Worm (Caenorhabditis elegans) whole organism, L2 larva: ENCODE results near the gene F23H11.5.

ENCODE experiments used
- F13H6.1 ChIP-seq: sonication (generic microtip); optimal IDR thresholded peaks from 2 replicates; lab custom pipeline; 2016; ENCODE audit warnings: missing genetic modification characterization, missing compliant biosample characterization
- blmp-1 ChIP-seq: sonication (generic microtip); optimal IDR thresholded peaks from 2 replicates; lab custom pipeline; 2017; ENCODE audit warnings: missing genetic modification characterization, mild to moderate bottlenecking, missing compliant biosample characterization, antibody characterized with exemption, moderate library complexity; ENCODE audit not compliant: insufficient read depth
- elt-3 ChIP-seq: sonication (generic microtip); optimal IDR thresholded peaks from 2 replicates; lab custom pipeline; 2017; ENCODE audit warnings: missing biosample characterization, missing genetic modification characterization
- fos-1 ChIP-seq: fragments of 150-350 bp; optimal IDR thresholded peaks from 2 replicates; lab custom pipeline; 2014; ENCODE audit warnings: missing biosample characterization, missing genetic modification characterization
- mdl-1 ChIP-seq, 2 experiments: fragments of 150-350 bp in 1 of 2; sonication (generic microtip) in 1 of 2; optimal IDR thresholded peaks; 2 replicates each; lab custom pipeline; 2017; ENCODE audit warnings: missing biosample characterization in 2 of 2, missing genetic modification characterization in 2 of 2
- nhr-11 ChIP-seq: fragments of 150-350 bp; optimal IDR thresholded peaks from 2 replicates; lab custom pipeline; 2014; ENCODE audit warnings: missing biosample characterization, missing genetic modification characterization
- nhr-12 ChIP-seq: fragments of 150-350 bp; optimal IDR thresholded peaks from 2 replicates; lab custom pipeline; 2014; ENCODE audit warnings: missing biosample characterization, missing genetic modification characterization
- nhr-77 ChIP-seq: fragments of 150-350 bp; optimal IDR thresholded peaks from 2 replicates; lab custom pipeline; 2014; ENCODE audit warnings: missing biosample characterization, missing genetic modification characterization
- sma-9 ChIP-seq, 2 experiments: fragments of 150-350 bp in 1 of 2; sonication (generic microtip) in 1 of 2; optimal IDR thresholded peaks; 2 replicates each; lab custom pipeline; 2014 to 2016; ENCODE audit warnings: missing genetic modification characterization in 2 of 2, mild to moderate bottlenecking in 1 of 2, missing biosample characterization in 1 of 2, missing compliant biosample characterization in 1 of 2, missing genetic modification reagents in 1 of 2, moderate library complexity in 1 of 2
- snpc-4 ChIP-seq: fragments of 150-350 bp; optimal IDR thresholded peaks from 2 replicates; lab custom pipeline; 2014; ENCODE audit warnings: missing biosample characterization, missing genetic modification characterization
- unc-62 ChIP-seq: fragments of 150-350 bp; optimal IDR thresholded peaks from 2 replicates; lab custom pipeline; 2014; ENCODE audit warnings: missing biosample characterization, missing genetic modification reagents, missing genetic modification characterization
- zag-1 ChIP-seq: fragments of 150-350 bp; optimal IDR thresholded peaks from 2 replicates; lab custom pipeline; 2014; ENCODE audit warnings: missing biosample characterization, missing genetic modification characterization

DNA sequence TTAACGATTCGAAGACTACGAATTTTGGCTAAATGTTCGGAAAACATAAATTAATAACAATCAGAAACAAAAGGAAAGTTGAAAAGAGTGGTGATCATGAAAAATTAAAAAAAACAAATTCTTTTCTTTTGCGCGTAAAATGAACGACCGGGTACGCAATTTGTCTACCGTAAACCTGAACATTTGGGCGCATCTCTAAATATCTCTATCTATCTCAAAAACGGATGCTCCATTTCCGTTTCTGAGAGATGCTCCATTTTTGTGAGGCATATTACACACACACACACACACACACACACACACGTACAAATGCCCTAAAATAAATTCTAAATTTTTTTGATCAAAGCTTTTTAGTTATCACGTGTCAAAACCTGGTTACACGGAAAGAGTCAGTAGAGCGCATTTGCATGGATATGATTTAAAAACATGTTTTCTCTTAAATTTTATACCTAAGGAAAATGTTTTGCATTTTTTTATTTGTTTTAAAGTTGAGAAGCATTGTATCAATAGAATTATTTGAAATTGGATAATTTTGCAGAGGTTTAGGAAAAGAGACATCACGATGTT, 21.3 kb downstream of the F23H11.5 start:
- TF ChIP-seq nhr-11 (no peak), zag-1 (no peak), blmp-1 (tag; lab: Kevin White, UChicago) (no peak), sma-9 (GFP tag; optimal IDR thresholded peaks at IDR 0.05; lab: Kevin White, UChicago) (no peak), sma-9 (tag; optimal IDR thresholded peaks at IDR 0.05; lab: Kevin White, UChicago) (no peak), nhr-12 (no peak), nhr-77 (tag; lab: Kevin White, UChicago) (no peak), F13H6.1 (no peak), snpc-4 (no peak), fos-1 (tag; lab: Kevin White, UChicago) (no peak), unc-62 (GFP tag; lab: Kevin White, UChicago) (no peak), mdl-1 (tag; optimal IDR thresholded peaks at IDR 0.05; lab: Kevin White, UChicago) (no peak), elt-3 (no peak)
